Worm (Caenorhabditis elegans): ENCODE results near the gene col-10.

Gene col-10

DNA sequence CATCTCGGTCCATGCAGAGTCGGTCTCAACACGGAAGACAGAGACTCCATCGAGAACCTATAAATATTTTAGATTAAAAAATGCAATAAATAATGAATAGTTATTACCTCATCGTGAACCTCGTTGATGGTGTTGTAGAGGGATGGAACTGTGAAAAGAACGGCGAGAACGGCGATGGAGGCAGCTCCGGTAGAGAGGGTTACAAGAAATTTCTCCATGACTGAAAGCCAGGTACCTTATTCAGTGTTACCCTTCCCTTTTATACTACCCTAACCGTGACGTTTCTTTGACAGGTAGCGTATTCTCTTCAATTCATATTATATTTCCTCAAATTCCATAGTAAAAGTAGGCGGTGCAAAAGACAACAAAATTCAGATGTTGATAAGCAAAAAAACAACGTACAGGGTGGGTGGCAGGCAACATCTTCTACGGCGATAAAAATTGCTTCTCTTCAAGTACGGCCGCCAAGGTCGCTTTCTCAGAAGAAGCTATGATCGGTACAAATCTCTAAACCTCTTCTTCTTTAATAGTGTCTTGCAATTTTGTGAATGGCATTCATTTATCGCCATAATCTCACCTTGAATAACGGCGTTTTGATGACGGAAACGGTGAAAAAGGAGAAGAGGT is at the start of gene col-10:
TSS of gene col-10 (minus strand) at position 235 of the 627 bp plus-strand sequence.
- TF ChIP-seq unc-62 (GFP tag; optimal IDR thresholded peaks at IDR 0.05) = no peak

DNA sequence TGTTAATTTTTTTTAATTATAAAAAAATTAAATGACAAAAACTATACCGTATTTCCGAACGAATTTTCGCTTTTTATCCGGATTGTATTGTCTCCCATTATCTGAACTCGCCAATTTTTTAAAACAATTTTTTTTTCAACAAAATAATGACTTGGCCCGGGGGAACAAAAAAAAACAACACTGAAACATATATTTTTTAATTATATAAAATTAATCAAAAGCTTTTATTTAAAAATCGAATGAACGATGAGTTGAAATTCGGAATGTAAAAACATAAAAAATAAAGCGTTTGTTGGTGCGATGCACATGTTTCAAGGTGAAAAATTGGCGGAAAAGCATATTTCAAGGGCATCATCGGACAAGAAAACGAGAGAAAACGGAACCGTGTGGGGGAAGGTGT is 48.4 kb upstream of the col-10 start, which contains the start of gene mdt-27:
TSS of gene mdt-27 (minus strand) at position 101 of the 400 bp plus-strand sequence.
- TF ChIP-seq unc-62 (GFP tag; optimal IDR thresholded peaks at IDR 0.05) = no peak

DNA sequence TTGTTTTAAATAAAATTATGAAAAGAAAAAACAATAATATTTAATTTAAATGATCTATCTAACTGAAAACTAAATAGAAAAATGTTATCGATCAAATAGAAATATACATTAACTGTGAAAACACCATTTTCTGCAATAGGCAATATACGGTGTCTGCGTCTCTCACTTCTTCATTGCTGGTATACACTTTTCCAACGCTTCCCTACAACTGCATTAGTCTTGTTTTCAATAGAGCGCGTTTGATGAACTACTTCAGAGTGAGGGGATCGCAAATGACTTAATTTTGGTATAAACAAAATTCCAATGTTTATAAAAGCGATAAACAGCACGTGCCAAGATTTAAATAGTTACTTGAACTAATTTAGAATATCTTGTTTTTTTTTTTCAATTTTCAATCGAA is 47.4 kb upstream of the col-10 start:
- TF ChIP-seq unc-62 (GFP tag; optimal IDR thresholded peaks at IDR 0.05) = no peak

DNA sequence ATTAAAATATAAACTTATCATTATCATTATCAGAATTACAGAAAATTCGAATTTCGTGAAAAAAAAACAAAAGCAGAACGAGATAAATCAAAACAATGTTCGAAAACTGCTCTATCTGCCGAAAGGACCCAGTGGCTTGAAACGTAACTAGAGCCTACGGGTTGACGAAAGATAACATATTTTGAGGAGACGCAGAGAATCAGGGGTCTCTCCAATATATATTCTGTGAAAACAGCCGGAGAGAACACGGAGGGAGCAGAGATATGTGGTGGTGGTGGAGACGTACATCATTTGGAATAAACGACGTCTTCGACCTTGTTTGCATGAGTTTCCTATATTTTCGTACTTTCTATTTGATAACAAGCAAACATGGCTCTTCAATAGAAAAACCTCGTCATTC is 43.8 kb upstream of the col-10 start:
- TF ChIP-seq unc-62 (GFP tag; optimal IDR thresholded peaks at IDR 0.05) = no peak

DNA sequence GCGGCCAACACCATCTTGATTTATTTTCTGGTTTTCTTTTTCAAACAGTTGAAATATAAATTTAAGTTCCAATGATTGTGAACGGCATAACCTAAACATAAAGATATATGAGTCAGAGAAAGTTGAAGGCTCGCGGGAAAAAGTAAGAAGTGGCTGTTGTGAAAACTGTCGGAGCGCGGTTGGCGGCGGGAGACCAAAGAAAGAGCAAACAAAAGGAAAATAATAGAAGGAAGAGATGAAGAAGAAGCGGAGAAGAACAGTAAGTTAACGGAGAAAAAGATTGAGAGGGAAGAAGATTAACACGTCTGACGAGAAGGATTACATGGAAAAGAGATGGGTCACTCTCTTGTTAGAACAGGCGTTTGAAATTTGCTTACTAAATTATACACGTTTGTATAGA is 42.3 kb upstream of the col-10 start, which contains the start of gene inx-10:
TSS of gene inx-10 (minus strand) at position 101 of the 400 bp plus-strand sequence.
- TF ChIP-seq unc-62 (GFP tag; optimal IDR thresholded peaks at IDR 0.05) = no peak

DNA sequence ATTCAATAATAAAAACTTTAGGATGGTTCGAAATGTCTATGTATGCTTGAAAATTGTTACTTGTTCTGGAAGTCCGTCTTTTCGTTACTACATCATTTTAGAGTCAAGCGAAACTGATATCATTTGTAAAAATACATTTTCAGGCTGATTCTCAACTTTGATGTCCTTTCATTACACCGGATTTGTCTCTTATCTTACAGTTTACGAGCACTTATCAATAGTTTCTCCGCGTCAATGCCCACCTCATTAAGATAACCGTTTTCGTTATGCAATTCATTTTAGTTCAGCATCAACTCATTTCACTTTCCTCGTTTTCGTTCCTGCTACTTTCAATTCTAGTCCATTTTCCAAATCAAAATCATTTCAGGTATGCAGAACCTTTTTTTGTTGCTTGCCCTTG is 37.6 kb upstream of the col-10 start, which contains the start of gene asp-2:
TSS of gene asp-2 (plus strand) at position 368 of the 400 bp plus-strand sequence.
- TF ChIP-seq unc-62 (GFP tag; optimal IDR thresholded peaks at IDR 0.05) = no peak

DNA sequence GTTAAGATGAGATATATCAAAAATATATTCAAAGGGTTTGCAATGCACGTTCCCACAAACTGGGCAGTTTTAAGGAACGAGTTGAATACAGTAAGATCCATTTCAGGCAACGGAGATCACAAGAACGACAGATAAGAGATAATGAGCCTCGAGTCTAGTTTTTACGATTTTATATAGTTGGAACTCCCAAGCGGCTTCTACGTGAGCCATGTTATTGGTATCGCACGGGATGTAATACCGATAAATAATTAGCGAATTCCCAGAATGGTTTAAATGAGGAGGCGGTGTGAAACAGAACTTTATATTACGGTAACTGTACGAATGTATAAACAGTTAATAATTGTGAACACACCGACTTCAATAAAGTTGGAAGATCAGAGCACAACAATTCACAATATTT is 33.8 kb upstream of the col-10 start, which contains the start of gene str-177:
TSS of gene str-177 (minus strand) at position 101 of the 400 bp plus-strand sequence.
- no peak for TF ChIP-seq unc-62 (GFP tag; optimal IDR thresholded peaks at IDR 0.05)

DNA sequence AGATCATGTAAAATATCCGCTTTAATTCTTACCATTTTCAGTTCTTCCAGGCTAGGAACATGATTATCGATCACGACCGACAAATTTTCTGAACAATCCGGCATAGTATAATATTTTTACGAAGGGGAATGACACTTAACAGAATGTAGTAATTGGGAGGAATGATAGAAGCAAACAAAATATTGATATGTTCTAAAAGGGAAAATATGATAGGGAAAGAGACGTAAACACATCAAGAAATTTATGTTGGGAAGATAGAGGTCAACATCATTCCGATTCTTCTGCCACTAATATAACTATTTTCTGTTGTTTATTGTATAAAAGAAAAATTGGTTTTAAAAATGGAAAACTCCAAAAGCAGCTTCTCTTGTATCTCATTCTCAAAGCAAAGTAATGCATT is 32.0 kb upstream of the col-10 start, which contains the start of gene C24B5.4:
TSS of gene C24B5.4 (minus strand) at position 206 of the 400 bp plus-strand sequence.
- no peak for TF ChIP-seq unc-62 (GFP tag; optimal IDR thresholded peaks at IDR 0.05)

DNA sequence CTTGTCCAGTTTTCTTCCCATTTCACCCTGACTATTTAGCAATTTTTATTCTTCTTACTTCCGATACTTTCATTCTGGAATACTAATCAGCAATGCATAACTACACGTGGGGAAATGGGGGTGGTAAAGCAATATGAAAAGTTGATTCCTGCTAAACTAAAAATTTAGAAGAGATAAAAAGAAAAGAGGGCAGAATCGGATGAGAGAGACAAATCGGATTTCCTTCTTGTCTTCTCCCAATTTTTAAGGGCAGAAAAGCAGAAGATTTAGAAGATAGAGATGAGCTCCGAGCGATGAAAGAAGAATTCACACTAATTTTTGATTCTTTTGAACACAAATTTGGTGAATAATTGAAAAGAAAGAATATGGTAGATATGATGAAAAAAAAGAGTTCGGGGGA is 28.9 kb upstream of the col-10 start:
- TF ChIP-seq unc-62 (GFP tag; optimal IDR thresholded peaks at IDR 0.05) = no peak

DNA sequence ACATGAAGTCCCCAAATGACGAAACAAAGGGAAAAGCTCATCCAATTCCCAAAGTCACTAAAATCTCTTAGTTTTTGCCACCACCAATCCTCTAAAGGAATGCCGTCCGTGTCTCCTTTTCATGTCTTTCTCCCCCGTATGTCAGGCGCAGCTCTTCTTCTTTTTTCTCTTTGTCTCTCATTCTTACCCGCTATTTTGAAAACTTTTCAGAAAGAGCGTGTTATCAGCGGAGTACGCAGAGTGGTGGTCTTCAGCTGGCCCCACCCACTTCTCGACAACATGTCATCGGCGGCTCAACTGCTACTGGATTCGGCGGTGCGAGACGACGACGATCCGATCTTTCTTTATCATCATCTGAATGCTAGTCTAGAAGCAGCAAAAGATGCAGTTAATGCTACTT is 26.3 kb upstream of the col-10 start, which contains the start of gene sphr-1:
TSS of gene sphr-1 (plus strand) at position 205 of the 400 bp plus-strand sequence.
- no peak for TF ChIP-seq unc-62 (GFP tag; optimal IDR thresholded peaks at IDR 0.05)

DNA sequence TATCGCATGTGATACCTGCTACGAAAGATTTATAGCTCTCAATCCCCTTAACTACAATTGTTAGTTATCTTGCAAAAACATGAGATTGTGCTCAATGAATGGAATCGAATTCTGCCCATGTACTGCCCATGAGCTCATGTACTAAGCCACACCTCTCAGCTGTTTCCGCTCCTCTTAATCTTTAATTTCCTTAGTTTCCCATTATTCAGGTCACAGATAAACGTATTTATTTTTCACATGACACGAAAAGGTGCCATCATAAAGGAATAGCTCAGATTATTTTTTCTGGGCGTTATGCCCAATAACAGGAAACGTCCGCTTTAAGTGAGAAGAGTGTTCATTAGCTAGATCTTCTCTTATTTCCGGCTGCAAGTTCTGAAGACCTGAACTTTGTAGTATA is 20.9 kb upstream of the col-10 start:
- TF ChIP-seq unc-62 (GFP tag; optimal IDR thresholded peaks at IDR 0.05) = no peak

DNA sequence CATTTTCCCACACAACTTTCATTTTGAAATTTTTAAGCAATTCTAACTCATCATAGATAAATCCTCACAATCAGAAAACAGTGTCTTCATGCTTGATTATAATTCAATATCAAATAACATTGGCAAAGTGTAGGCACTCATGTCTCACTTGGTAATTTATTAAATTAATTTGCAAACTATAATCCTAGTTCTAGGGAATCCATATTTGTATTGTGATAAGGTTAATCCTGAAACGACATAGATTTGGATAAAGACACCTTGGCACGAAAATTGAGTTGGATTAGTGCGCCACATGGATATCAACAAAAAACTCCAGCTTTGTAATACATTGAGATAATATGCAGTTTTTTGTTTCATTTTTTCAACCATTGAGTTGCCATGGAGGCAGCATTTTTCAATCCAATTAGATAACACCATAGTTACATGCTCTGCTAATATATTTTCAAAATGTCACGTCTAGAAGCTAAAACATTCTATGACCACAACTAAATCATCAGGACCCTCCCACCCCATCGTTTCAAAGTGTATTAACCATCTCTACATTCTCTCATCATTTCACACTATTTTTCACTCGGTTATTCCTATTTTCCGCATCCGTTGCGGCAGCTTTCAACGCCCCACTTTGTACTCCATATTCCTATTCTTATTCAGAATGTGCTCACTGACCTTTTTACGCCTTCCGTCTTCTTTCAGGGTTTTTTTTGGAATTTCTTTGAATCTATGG is 18.8 kb upstream of the col-10 start:
- no peak for TF ChIP-seq unc-62 (GFP tag; optimal IDR thresholded peaks at IDR 0.05)

DNA sequence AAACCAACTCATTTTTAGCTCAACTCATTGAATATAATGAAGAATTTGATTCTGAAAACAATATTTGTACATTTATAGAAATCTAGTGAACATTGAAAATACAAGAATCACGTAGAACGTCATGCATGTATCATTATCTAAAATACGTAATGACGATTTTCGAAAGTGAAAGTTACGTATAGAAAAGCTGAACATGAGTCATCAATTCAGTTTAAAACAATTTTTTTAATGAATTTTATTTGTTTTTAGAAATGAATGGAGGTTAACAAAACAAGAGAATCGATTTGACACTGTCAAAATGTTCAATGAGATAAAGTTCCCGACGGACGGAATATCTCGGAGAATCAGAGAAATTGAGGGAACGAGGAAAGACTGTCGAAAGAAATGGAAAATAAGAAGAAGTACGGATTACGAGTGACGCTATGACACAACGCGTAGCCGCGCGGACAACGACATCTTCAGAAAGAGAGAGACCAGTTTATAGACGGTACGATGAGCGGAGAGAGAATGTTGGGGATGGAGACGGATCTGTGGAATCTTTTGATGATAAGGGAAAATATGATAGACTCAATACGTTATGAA is 16.7 kb upstream of the col-10 start, which contains the start of gene ptr-1:
TSS of gene ptr-1 (minus strand) at position 51 of the 582 bp plus-strand sequence.
- TF ChIP-seq unc-62 (GFP tag; optimal IDR thresholded peaks at IDR 0.05) = no peak

DNA sequence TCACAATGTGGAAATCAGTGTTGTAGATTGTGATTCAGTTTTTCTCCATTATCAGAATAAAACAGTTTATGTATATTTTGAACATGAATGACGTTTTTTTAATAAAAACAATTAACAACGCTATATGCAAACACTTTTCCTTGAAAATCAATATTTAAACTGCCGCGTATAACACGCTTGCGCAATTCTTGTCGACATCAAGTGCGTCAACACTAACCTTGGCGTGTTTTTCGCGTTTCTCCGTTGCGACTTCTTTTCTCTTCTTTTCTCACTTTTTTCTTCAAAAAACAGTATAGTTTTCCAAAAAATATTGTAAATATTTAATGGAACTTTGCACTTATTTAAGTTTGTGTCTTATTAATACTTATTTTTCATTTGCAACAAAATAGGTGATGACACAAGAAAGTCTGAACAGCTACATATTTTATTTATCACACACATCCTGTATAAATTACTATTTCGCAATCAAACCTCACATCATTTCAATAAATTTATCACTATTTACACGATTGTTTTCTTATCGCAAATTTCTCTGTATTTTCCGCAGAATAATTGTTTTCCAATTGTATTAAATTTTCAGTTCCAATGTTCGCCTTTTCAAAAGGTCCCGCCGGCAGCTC is 10.2 kb upstream of the col-10 start, which contains the start of gene spas-1:
TSS of gene spas-1 (plus strand) at position 572 of the 620 bp plus-strand sequence.
- no peak for TF ChIP-seq unc-62 (GFP tag; optimal IDR thresholded peaks at IDR 0.05)

DNA sequence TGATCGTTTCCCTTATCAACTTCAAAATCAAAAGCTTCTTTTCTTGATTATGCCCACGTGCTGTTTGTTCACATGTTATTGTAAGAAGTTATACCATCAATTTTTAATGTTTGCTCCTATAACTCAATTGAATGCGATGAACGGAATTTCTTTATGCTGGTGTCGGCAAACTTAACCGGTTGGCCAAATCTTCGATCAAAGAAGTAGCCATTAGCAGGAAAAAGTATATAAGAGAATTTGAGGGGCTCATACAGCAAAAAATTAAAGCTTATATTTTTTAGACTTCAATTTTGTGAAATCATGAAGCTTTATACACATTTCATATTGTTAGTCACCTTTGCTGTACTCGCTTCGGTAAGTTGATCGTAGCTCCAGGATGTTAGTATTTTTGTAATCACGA is 8.7 kb upstream of the col-10 start, which contains the start of gene pqn-16:
TSS of gene pqn-16 (plus strand) at position 301 of the 400 bp plus-strand sequence.
- no peak for TF ChIP-seq unc-62 (GFP tag; optimal IDR thresholded peaks at IDR 0.05)

DNA sequence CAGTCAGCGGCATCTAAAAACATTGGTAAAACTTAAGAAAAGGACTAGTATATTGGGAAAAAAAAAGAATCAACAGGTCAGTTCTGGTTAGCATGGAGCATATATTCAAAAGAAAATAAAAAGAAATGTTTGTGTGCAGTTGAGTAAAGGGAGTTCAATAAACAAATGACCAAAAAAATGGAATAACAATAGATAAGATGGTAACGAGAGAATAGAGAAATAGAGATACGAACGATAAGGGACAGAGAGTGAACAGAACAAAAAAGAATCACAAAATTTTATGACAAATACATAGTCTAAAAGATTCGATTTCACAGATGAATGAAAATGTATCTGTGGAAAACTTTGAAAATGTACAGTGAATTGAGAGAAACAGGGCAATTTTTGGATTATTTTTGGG is 7.9 kb upstream of the col-10 start, which contains the start of gene gad-3:
TSS of gene gad-3 (minus strand) at position 17 of the 400 bp plus-strand sequence.
- TF ChIP-seq unc-62 (GFP tag; optimal IDR thresholded peaks at IDR 0.05) = no peak

All from whole organism, dauer.